Fruit fly (Drosophila melanogaster): ENCODE results near the gene nyo.
A peak's percentile ranks its signal among the peaks of the same experiment; 100 is the strongest.

nyo gene

DNA sequence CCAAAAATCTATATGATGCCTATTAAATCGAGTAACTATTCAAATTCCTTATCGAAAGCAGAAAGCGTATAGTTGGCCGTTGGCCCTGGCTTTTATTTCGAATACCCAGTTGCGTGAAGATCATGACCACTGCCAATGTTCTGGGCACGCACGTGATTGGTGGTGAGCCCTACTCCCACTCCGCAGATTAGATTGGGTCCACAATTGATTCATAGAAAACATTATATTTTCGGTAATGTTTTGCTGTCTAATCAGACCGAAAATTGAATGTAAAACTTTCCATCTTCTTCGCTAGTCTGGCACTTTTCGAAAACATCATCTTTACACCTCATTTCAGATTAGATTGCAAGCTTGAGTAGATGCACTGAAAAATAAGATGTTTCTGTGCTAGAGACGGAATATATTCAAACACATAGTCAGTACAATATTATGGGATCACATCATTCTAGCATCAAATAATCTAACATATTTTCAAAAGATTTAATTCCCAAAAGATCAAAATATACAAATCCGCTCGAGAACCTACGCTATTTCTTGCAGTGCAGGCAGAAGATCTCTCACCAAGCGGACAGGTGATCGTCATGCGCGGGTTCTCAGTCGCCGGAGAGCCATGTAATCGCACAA, 49.5 kb downstream of the nyo start, which contains the start of gene CG1774 (continued):
- TF ChIP-seq eve (GFP tag; optimal IDR thresholded peaks at IDR 0.05): no peak
- TF ChIP-seq Fer3 (tag; optimal IDR thresholded peaks at IDR 0.05): peak; percentile 88
- TF ChIP-seq sc (optimal IDR thresholded peaks at IDR 0.05): no peak
- TF ChIP-seq sc (GFP tag; optimal IDR thresholded peaks at IDR 0.05): no peak
- peak; percentile 34 for TF ChIP-seq Hmx (GFP tag; optimal IDR thresholded peaks at IDR 0.05)
- peak; percentile 72 for TF ChIP-seq lbe (GFP tag; optimal IDR thresholded peaks at IDR 0.05)
- peak; percentile 70 for TF ChIP-seq CG10543 (GFP tag; optimal IDR thresholded peaks at IDR 0.05)
- peak; percentile 66 for TF ChIP-seq CG33213 (GFP tag; optimal IDR thresholded peaks at IDR 0.05)
- 0 out of 2 replicates have a peak, but pooled peaks have one; percentile 46 for TF ChIP-seq ro (GFP tag; IDR thresholded peaks at IDR 0.05)
- TF ChIP-seq gro (GFP tag; optimal IDR thresholded peaks at IDR 0.05): peak; percentile 92
- no peak for TF ChIP-seq bigmax (GFP tag; optimal IDR thresholded peaks at IDR 0.05)
- TF ChIP-seq CG9817 (tag; optimal IDR thresholded peaks at IDR 0.05): peak; percentile 70
- no peak for TF ChIP-seq usp (GFP tag; optimal IDR thresholded peaks at IDR 0.05)
- TF ChIP-seq CG12071 (GFP tag; optimal IDR thresholded peaks at IDR 0.05): peak; percentile 72
- TF ChIP-seq Hr3 (GFP tag; optimal IDR thresholded peaks at IDR 0.05): peak; percentile 55
- peak; percentile 40 for TF ChIP-seq odd (GFP tag; optimal IDR thresholded peaks at IDR 0.05)
- TF ChIP-seq CG11695 (GFP tag; IDR thresholded peaks at IDR 0.05): peak; percentile 79
- TF ChIP-seq Xbp1 (GFP tag; optimal IDR thresholded peaks at IDR 0.05): peak; percentile 79
- peak; percentile 67 for TF ChIP-seq dm (GFP tag; optimal IDR thresholded peaks at IDR 0.05)
- peak; percentile 77 for TF ChIP-seq CG13296 (GFP tag; optimal IDR thresholded peaks at IDR 0.05)
- peak; percentile 93 for TF ChIP-seq CG12769 (tag; optimal IDR thresholded peaks at IDR 0.05)
- no peak for TF ChIP-seq Neu2 (GFP tag; optimal IDR thresholded peaks at IDR 0.05; ENCODE audit: borderline replicate concordance)
- TF ChIP-seq Hand (GFP tag; optimal IDR thresholded peaks at IDR 0.05): peak; percentile 85
- TF ChIP-seq ham (GFP tag; IDR thresholded peaks at IDR 0.05): 0 out of 2 replicates have a peak, but pooled peaks have one; percentile 48
- peak; percentile 46 for TF ChIP-seq run (tag; optimal IDR thresholded peaks at IDR 0.05)
- TF ChIP-seq jigr1 (GFP tag; IDR thresholded peaks at IDR 0.05): 0 out of 3 replicates have a peak, but pooled peaks have one; percentile 24
- TF ChIP-seq CG4328 (GFP tag; optimal IDR thresholded peaks at IDR 0.05): no peak
- TF ChIP-seq tx (GFP tag; optimal IDR thresholded peaks at IDR 0.05): peak; percentile 70
- TF ChIP-seq CG11247 (GFP tag; IDR thresholded peaks at IDR 0.05): peak; percentile 72
- peak; percentile 55 for TF ChIP-seq Deaf1 (tag; optimal IDR thresholded peaks at IDR 0.05)
- no peak for TF ChIP-seq Lpt (GFP tag; optimal IDR thresholded peaks at IDR 0.05)
- TF ChIP-seq CG4617 (GFP tag; optimal IDR thresholded peaks at IDR 0.05; ENCODE audit: borderline replicate concordance): no peak
- peak; percentile 85 for TF ChIP-seq gem (tag; optimal IDR thresholded peaks at IDR 0.05)
- no peak for TF ChIP-seq aop (GFP tag; IDR thresholded peaks at IDR 0.05)
- TF ChIP-seq dimm (GFP tag; IDR thresholded peaks at IDR 0.05): peak; percentile 46; the same call in 1 of the 2 replicates
- peak; percentile 4 for TF ChIP-seq wek (GFP tag; optimal IDR thresholded peaks at IDR 0.05)
- TF ChIP-seq jumu (GFP tag; optimal IDR thresholded peaks at IDR 0.05): peak; percentile 80
- TF ChIP-seq bab2 (GFP tag; optimal IDR thresholded peaks at IDR 0.05): peak; percentile 80
- 0 out of 3 replicates have a peak, but pooled peaks have one; percentile 47 for TF ChIP-seq CG34422 (GFP tag; IDR thresholded peaks at IDR 0.05)
- peak; percentile 45 for TF ChIP-seq NK7.1 (GFP tag; optimal IDR thresholded peaks at IDR 0.05)
- TF ChIP-seq Adf1 (GFP tag; IDR thresholded peaks at IDR 0.05): peak; percentile 47; the same call in 1 of the 2 replicates
- TF ChIP-seq CG6272 (GFP tag; IDR thresholded peaks at IDR 0.05): peak; percentile 57
- TF ChIP-seq CG6254 (GFP tag; optimal IDR thresholded peaks at IDR 0.05): peak; percentile 44
- no peak for TF ChIP-seq CG30020 (tag; optimal IDR thresholded peaks at IDR 0.05)
- peak; percentile 39 for TF ChIP-seq mirr (GFP tag; optimal IDR thresholded peaks at IDR 0.05)
- peak; percentile 69 for TF ChIP-seq Drgx (GFP tag; IDR thresholded peaks at IDR 0.05)
- TF ChIP-seq HHEX (GFP tag; optimal IDR thresholded peaks at IDR 0.05): peak; percentile 81
- peak; percentile 47 for TF ChIP-seq HmgD (GFP tag; optimal IDR thresholded peaks at IDR 0.05)
- TF ChIP-seq Dip3 (GFP tag; optimal IDR thresholded peaks at IDR 0.05): peak; percentile 89
- TF ChIP-seq CG7556 (GFP tag; optimal IDR thresholded peaks at IDR 0.05): peak; percentile 79

Data from whole organism, embryonic.